Fruit fly (Drosophila melanogaster): ENCODE measurements around the gene Ran.
A peak's percentile ranks its signal among the peaks of the same experiment; 100 is the strongest.

Gene Ran

dm6 chrX:11128828-11129227 lies 19.7 kb downstream of the Ran start, which contains the start of gene SrpRalpha (continued):
- TF ChIP-seq tap (tag; optimal IDR thresholded peaks at IDR 0.05) (no peak), Dip3 (GFP tag; optimal IDR thresholded peaks at IDR 0.05) (no peak), Lim3 (GFP tag; IDR thresholded peaks at IDR 0.05) (no peak), Hr78 (GFP tag; optimal IDR thresholded peaks at IDR 0.05) (no peak), eve (GFP tag; optimal IDR thresholded peaks at IDR 0.05) (no peak), dati (GFP tag; IDR thresholded peaks at IDR 0.05) (no peak), Elba2 (GFP tag; optimal IDR thresholded peaks at IDR 0.05) (no peak), Sox100B (GFP tag; optimal IDR thresholded peaks at IDR 0.05) (no peak), Ravus (GFP tag; IDR thresholded peaks at IDR 0.05) (no peak), bcd (GFP tag; optimal IDR thresholded peaks at IDR 0.05) (no peak), CG15479 (GFP tag; optimal IDR thresholded peaks at IDR 0.05) (no peak), pnt (GFP tag; optimal IDR thresholded peaks at IDR 0.05) (no peak), CG6854 (GFP tag; optimal IDR thresholded peaks at IDR 0.05) (no peak), CG14860 (GFP tag; IDR thresholded peaks at IDR 0.05; ENCODE audit: partially characterized antibody) (no peak)

- TF ChIP-seq Deaf1 (tag; optimal IDR thresholded peaks at IDR 0.05) = no peak
- TF ChIP-seq bsh (GFP tag; optimal IDR thresholded peaks at IDR 0.05) = no peak
- no peak for TF ChIP-seq CG10959 (GFP tag; IDR thresholded peaks at IDR 0.05)
- no peak for TF ChIP-seq tx (GFP tag; optimal IDR thresholded peaks at IDR 0.05)
- TF ChIP-seq lilli (GFP tag; optimal IDR thresholded peaks at IDR 0.05) = peak; percentile 24
- no peak for TF ChIP-seq gcm (GFP tag; optimal IDR thresholded peaks at IDR 0.05)
- TF ChIP-seq MTF-1 (GFP tag; optimal IDR thresholded peaks at IDR 0.05; ENCODE audit: borderline replicate concordance) = no peak
- TF ChIP-seq Dbx (GFP tag; IDR thresholded peaks at IDR 0.05) = no peak
- no peak for TF ChIP-seq CG3726 (GFP tag; IDR thresholded peaks at IDR 0.05)
- no peak for TF ChIP-seq HLH3B (GFP tag; IDR thresholded peaks at IDR 0.05)
- no peak for TF ChIP-seq gsb (GFP tag; IDR thresholded peaks at IDR 0.05)
- TF ChIP-seq btn (GFP tag; optimal IDR thresholded peaks at IDR 0.05) = no peak
- peak; percentile 33 for TF ChIP-seq phol (tag; optimal IDR thresholded peaks at IDR 0.05)
- TF ChIP-seq org-1 (GFP tag; optimal IDR thresholded peaks at IDR 0.05) = no peak
- no peak for TF ChIP-seq HmgZ (tag; optimal IDR thresholded peaks at IDR 0.05)
- TF ChIP-seq Dip2 (GFP tag; IDR thresholded peaks at IDR 0.05) = no peak
- no peak for TF ChIP-seq CG9215 (GFP tag; IDR thresholded peaks at IDR 0.05)
- no peak for TF ChIP-seq ham (GFP tag; IDR thresholded peaks at IDR 0.05)
- TF ChIP-seq CG7745 (tag; optimal IDR thresholded peaks at IDR 0.05) = no peak
- TF ChIP-seq CG33557 (GFP tag; optimal IDR thresholded peaks at IDR 0.05) = no peak
- no peak for TF ChIP-seq chn (GFP tag; optimal IDR thresholded peaks at IDR 0.05)
- no peak for TF ChIP-seq CG11456 (GFP tag; IDR thresholded peaks at IDR 0.05)
- peak; percentile 9; the same call in 1 of the 3 replicates for TF ChIP-seq mld (GFP tag; IDR thresholded peaks at IDR 0.05; ENCODE audit: partially characterized antibody)
- TF ChIP-seq ERR (GFP tag; optimal IDR thresholded peaks at IDR 0.05) = no peak
- TF ChIP-seq CG31388 (GFP tag; optimal IDR thresholded peaks at IDR 0.05) = no peak
- no peak for TF ChIP-seq chm (GFP tag; IDR thresholded peaks at IDR 0.05)
- TF ChIP-seq CG10431 (GFP tag; optimal IDR thresholded peaks at IDR 0.05) = no peak
- peak in 1 of 2 experiments; percentile 24 for TF ChIP-seq dpn (GFP tag; optimal IDR thresholded peaks at IDR 0.05)
- TF ChIP-seq CG9437 (GFP tag; optimal IDR thresholded peaks at IDR 0.05) = peak; percentile 5
- TF ChIP-seq luna (GFP tag; optimal IDR thresholded peaks at IDR 0.05) = no peak
- TF ChIP-seq CG13775 (GFP tag; optimal IDR thresholded peaks at IDR 0.05) = peak; percentile 14
- TF ChIP-seq CG9797 (GFP tag; optimal IDR thresholded peaks at IDR 0.05) = peak; percentile 14
- TF ChIP-seq D (optimal IDR thresholded peaks at IDR 0.05) = no peak
- no peak for TF ChIP-seq D (GFP tag; optimal IDR thresholded peaks at IDR 0.05)
- no peak for TF ChIP-seq CG11085 (GFP tag; IDR thresholded peaks at IDR 0.05)
- TF ChIP-seq CG11560 (tag; IDR thresholded peaks at IDR 0.05) = peak; percentile 40; the same call in 1 of the 3 replicates
Measured at dm6 chrX:11124749-11125508, 23.6 kb downstream of the Ran start, which contains the start of gene Rpt3. Rpt3 (plus strand) TSS chrX:11125101.

Measured in whole organism, embryonic.